Fruit fly (Drosophila melanogaster) whole organism, embryonic: ENCODE measurements around the gene Pino.

Experiments used
- Abd-B ChIP-seq: fragments of 200-800 bp; sonication (Bioruptor generic); optimal IDR thresholded peaks from 2 replicates; lab custom pipeline; 2018; ENCODE audit warnings: missing biosample characterization, mild to moderate bottlenecking, missing genetic modification characterization, moderate library complexity
- Awh ChIP-seq: fragments of 200-800 bp; sonication (Bioruptor generic); IDR thresholded peaks from 2 replicates; pipeline ENCODE4, ENCODE4 v1.3.6; 2022; ENCODE audit warnings: missing biosample characterization, missing genetic modification characterization
- BEAF-32 ChIP-seq: fragments of 200-800 bp; sonication (Bioruptor generic); optimal IDR thresholded peaks from 3 replicates; lab custom pipeline; 2017; ENCODE audit warnings: missing biosample characterization, missing genetic modification characterization, mild to moderate bottlenecking, moderate library complexity, missing genetic modification reagents
- Bdp1 ChIP-seq: fragments of 200-800 bp; sonication (Bioruptor generic); optimal IDR thresholded peaks from 3 replicates; lab custom pipeline; 2016; ENCODE audit warnings: missing biosample characterization, missing genetic modification characterization
- CG10431 ChIP-seq: fragments of 200-800 bp; sonication (Bioruptor generic); optimal IDR thresholded peaks from 3 replicates; lab custom pipeline; 2018; ENCODE audit warnings: missing biosample characterization, mild to moderate bottlenecking, missing genetic modification characterization
- CG12236 ChIP-seq: fragments of 200-800 bp; sonication (Bioruptor generic); optimal IDR thresholded peaks from 2 replicates; lab custom pipeline; 2016; ENCODE audit warnings: missing biosample characterization, missing genetic modification characterization
- CG1233 ChIP-seq: fragments of 200-800 bp; sonication (Bioruptor generic); optimal IDR thresholded peaks from 4 replicates; lab custom pipeline; 2018; ENCODE audit warnings: missing biosample characterization, mild to moderate bottlenecking, missing genetic modification characterization
- CG15514 ChIP-seq: fragments of 200-800 bp; sonication (Bioruptor generic); optimal IDR thresholded peaks from 3 replicates; lab custom pipeline; 2017; ENCODE audit warnings: missing biosample characterization, missing genetic modification characterization, mild to moderate bottlenecking, moderate library complexity, missing genetic modification reagents
- CG16779 ChIP-seq: fragments of 200-800 bp; sonication (Bioruptor generic); IDR thresholded peaks from 2 replicates; pipeline ENCODE4 v1.3.6; 2022; ENCODE audit warnings: missing biosample characterization, missing genetic modification characterization
- CG17186 ChIP-seq: fragments of 200-800 bp; sonication (Bioruptor generic); optimal IDR thresholded peaks from 3 replicates; lab custom pipeline; 2017; ENCODE audit warnings: missing biosample characterization, missing genetic modification reagents, missing genetic modification characterization
- CG17361 ChIP-seq: fragments of 200-800 bp; sonication (Bioruptor generic); IDR thresholded peaks from 3 replicates; pipeline ENCODE4 v1.3.6; 2022; ENCODE audit warnings: missing biosample characterization, missing genetic modification characterization
- CG18262 ChIP-seq: fragments of 200-800 bp; optimal IDR thresholded peaks from 3 replicates; lab custom pipeline; 2019; ENCODE audit warnings: missing biosample characterization, mild to moderate bottlenecking, missing genetic modification characterization, moderate library complexity
- CG2129 ChIP-seq: fragments of 200-800 bp; sonication (Bioruptor generic); IDR thresholded peaks from 2 replicates; pipeline ENCODE4 v1.3.6; 2022; ENCODE audit warnings: missing biosample characterization, missing genetic modification characterization; ENCODE audit not compliant: partially characterized antibody
- CG2202 ChIP-seq: fragments of 200-800 bp; sonication (Bioruptor generic); optimal IDR thresholded peaks from 2 replicates; lab custom pipeline; 2018; ENCODE audit warnings: missing biosample characterization, mild to moderate bottlenecking, missing genetic modification characterization
- CG31441 ChIP-seq: fragments of 200-800 bp; sonication (Bioruptor generic); IDR thresholded peaks from 2 replicates; pipeline ENCODE4 v1.3.6; 2022; ENCODE audit warnings: missing biosample characterization, missing genetic modification characterization
- CG34422 ChIP-seq: fragments of 200-800 bp; sonication (Bioruptor generic); IDR thresholded peaks from 3 replicates; pipeline ENCODE4 v1.3.6; 2022; ENCODE audit warnings: missing biosample characterization, missing genetic modification characterization
- CG8359 ChIP-seq: fragments of 200-800 bp; sonication (Bioruptor generic); optimal IDR thresholded peaks from 2 replicates; lab custom pipeline; 2017; ENCODE audit warnings: missing biosample characterization, mild to moderate bottlenecking, missing genetic modification characterization, borderline replicate concordance
- CG9437 ChIP-seq: fragments of 200-800 bp; sonication (Bioruptor generic); optimal IDR thresholded peaks from 2 replicates; lab custom pipeline; 2018; ENCODE audit warnings: missing biosample characterization, mild to moderate bottlenecking, missing genetic modification characterization
- Dad ChIP-seq: fragments of 200-800 bp; sonication (Bioruptor generic); optimal IDR thresholded peaks from 3 replicates; lab custom pipeline; 2016; ENCODE audit warnings: missing biosample characterization, missing genetic modification characterization
- Dfd ChIP-seq, 2 experiments: fragments of >200 bp; optimal IDR thresholded peaks; 2 replicates each; lab custom pipeline; 2017; ENCODE audit warnings: missing biosample characterization in 2 of 2, missing genetic modification characterization in 2 of 2
- Dp ChIP-seq: fragments of 200-800 bp; sonication (Bioruptor generic); optimal IDR thresholded peaks from 2 replicates; lab custom pipeline; 2018; ENCODE audit warnings: missing biosample characterization, mild to moderate bottlenecking, missing genetic modification characterization, moderate library complexity
- E2f2 ChIP-seq: fragments of 200-800 bp; sonication (Bioruptor generic); IDR thresholded peaks from 2 replicates; pipeline ENCODE4 v1.3.6; 2022; ENCODE audit warnings: missing biosample characterization, missing genetic modification characterization
- Ets97D ChIP-seq: fragments of 200-800 bp; sonication (Bioruptor generic); optimal IDR thresholded peaks from 3 replicates; lab custom pipeline; 2016; ENCODE audit warnings: missing biosample characterization, missing genetic modification characterization
- H15 ChIP-seq: fragments of 200-800 bp; sonication (Bioruptor generic); IDR thresholded peaks from 3 replicates; pipeline ENCODE4 v1.3.6; 2022; ENCODE audit warnings: missing biosample characterization, missing genetic modification characterization
- MBD-R2 ChIP-seq: fragments of 200-800 bp; sonication (Bioruptor generic); IDR thresholded peaks from 2 replicates; pipeline ENCODE4 v1.3.6; 2022; ENCODE audit warnings: missing biosample characterization, missing genetic modification characterization
- MESR4 ChIP-seq: fragments of 200-800 bp; sonication (Bioruptor generic); optimal IDR thresholded peaks from 2 replicates; lab custom pipeline; 2018; ENCODE audit warnings: missing biosample characterization, mild to moderate bottlenecking, missing genetic modification characterization, moderate library complexity
- Myb ChIP-seq: fragments of 200-800 bp; sonication (Bioruptor generic); optimal IDR thresholded peaks from 2 replicates; lab custom pipeline; 2016; ENCODE audit warnings: missing biosample characterization, missing genetic modification characterization
- Spps ChIP-seq: fragments of 200-800 bp; sonication (Bioruptor generic); optimal IDR thresholded peaks from 2 replicates; lab custom pipeline; 2018; ENCODE audit warnings: missing biosample characterization, mild to moderate bottlenecking, missing genetic modification characterization
- Ssrp ChIP-seq: fragments of 200-800 bp; sonication (Bioruptor generic); optimal IDR thresholded peaks from 2 replicates; lab custom pipeline; 2018; ENCODE audit warnings: missing biosample characterization, mild to moderate bottlenecking, missing genetic modification characterization, moderate library complexity
- Tbp ChIP-seq: fragments of >200 bp; optimal IDR thresholded peaks from 2 replicates; lab custom pipeline; 2018; ENCODE audit warnings: missing biosample characterization, missing genetic modification characterization
- az2 ChIP-seq: fragments of 200-800 bp; sonication (Bioruptor generic); optimal IDR thresholded peaks from 3 replicates; lab custom pipeline; 2016; ENCODE audit warnings: missing biosample characterization, missing genetic modification characterization
- cad ChIP-seq: fragments of >200 bp; optimal IDR thresholded peaks from 2 replicates; lab custom pipeline; 2017; ENCODE audit warnings: missing biosample characterization, missing genetic modification characterization
- cato ChIP-seq: fragments of 200-800 bp; sonication (Bioruptor generic); optimal IDR thresholded peaks from 2 replicates; lab custom pipeline; 2016; ENCODE audit warnings: missing biosample characterization, missing genetic modification characterization, borderline replicate concordance
- dan ChIP-seq: fragments of 200-800 bp; sonication (Bioruptor generic); IDR thresholded peaks from 2 replicates; pipeline ENCODE4 v1.3.6; 2022; ENCODE audit warnings: missing biosample characterization, missing genetic modification characterization
- disco-r ChIP-seq: fragments of 200-800 bp; sonication (Bioruptor generic); optimal IDR thresholded peaks from 2 replicates; lab custom pipeline; 2016; ENCODE audit warnings: missing biosample characterization, missing genetic modification characterization
- ewg ChIP-seq: fragments of 200-800 bp; sonication (Bioruptor generic); optimal IDR thresholded peaks from 3 replicates; lab custom pipeline; 2017; ENCODE audit warnings: mild to moderate bottlenecking, missing biosample characterization, missing genetic modification reagents, missing genetic modification characterization
- fd102C ChIP-seq: fragments of 200-800 bp; sonication (Bioruptor generic); optimal IDR thresholded peaks from 2 replicates; lab custom pipeline; 2018; ENCODE audit warnings: missing biosample characterization, mild to moderate bottlenecking, missing genetic modification characterization, moderate library complexity
- hkb ChIP-seq, 2 experiments: fragments of 200-800 bp in 1 of 2; fragments of >200 bp in 1 of 2; sonication (Bioruptor generic) in 1 of 2; IDR thresholded peaks in 1 of 2; optimal IDR thresholded peaks in 1 of 2; 2 replicates each; pipeline versions ENCODE4 v1.3.6 to Lab custom; 2017 to 2022; ENCODE audit warnings: missing biosample characterization in 1 of 2, missing genetic modification characterization in 1 of 2
- kay ChIP-seq: fragments of 200-800 bp; sonication (Bioruptor generic); optimal IDR thresholded peaks from 2 replicates; lab custom pipeline; 2016; ENCODE audit warnings: missing biosample characterization, missing genetic modification characterization
- knrl ChIP-seq: fragments of 200-800 bp; sonication (Bioruptor generic); IDR thresholded peaks from 3 replicates; pipeline ENCODE4 v1.3.6; 2022; ENCODE audit warnings: missing biosample characterization, missing genetic modification characterization; ENCODE audit not compliant: partially characterized antibody
- nerfin-1 ChIP-seq: fragments of 200-800 bp; sonication (Bioruptor generic); optimal IDR thresholded peaks from 3 replicates; lab custom pipeline; 2019; ENCODE audit warnings: missing biosample characterization, mild to moderate bottlenecking, missing genetic modification characterization, moderate library complexity
- otp ChIP-seq: fragments of 200-800 bp; sonication (Bioruptor generic); IDR thresholded peaks from 3 replicates; pipeline ENCODE4, ENCODE4 v1.3.6; 2022; ENCODE audit warnings: missing biosample characterization, missing genetic modification characterization
- pros ChIP-seq: fragments of 200-800 bp; sonication (Bioruptor generic); optimal IDR thresholded peaks from 3 replicates; lab custom pipeline; 2019; ENCODE audit warnings: missing biosample characterization, mild to moderate bottlenecking, missing genetic modification characterization, moderate library complexity
- psq ChIP-seq: fragments of 200-800 bp; sonication (Bioruptor generic); optimal IDR thresholded peaks from 2 replicates; lab custom pipeline; 2017; ENCODE audit warnings: missing biosample characterization, missing genetic modification characterization
- slp2 ChIP-seq: fragments of 200-800 bp; sonication (Bioruptor generic); optimal IDR thresholded peaks from 2 replicates; lab custom pipeline; 2016; ENCODE audit warnings: missing biosample characterization, missing genetic modification characterization
- sqz ChIP-seq: fragments of 200-800 bp; sonication (Bioruptor generic); optimal IDR thresholded peaks from 3 replicates; lab custom pipeline; 2018; ENCODE audit warnings: missing biosample characterization, mild to moderate bottlenecking, missing genetic modification characterization
- sug ChIP-seq: fragments of 200-800 bp; optimal IDR thresholded peaks from 2 replicates; lab custom pipeline; 2019; ENCODE audit warnings: missing biosample characterization, mild to moderate bottlenecking, missing genetic modification characterization, moderate library complexity
- tx ChIP-seq: fragments of 200-800 bp; sonication (Bioruptor generic); optimal IDR thresholded peaks from 2 replicates; lab custom pipeline; 2016; ENCODE audit warnings: missing biosample characterization, missing genetic modification characterization
- wor ChIP-seq: fragments of 200-800 bp; sonication (Bioruptor generic); IDR thresholded peaks from 2 replicates; pipeline ENCODE4 v1.3.6; 2022; ENCODE audit warnings: missing biosample characterization, missing genetic modification characterization
- zf30C ChIP-seq: fragments of 200-800 bp; sonication (Bioruptor generic); optimal IDR thresholded peaks from 3 replicates; lab custom pipeline; 2018; ENCODE audit warnings: missing biosample characterization, mild to moderate bottlenecking, missing genetic modification characterization

Pino gene

DNA sequence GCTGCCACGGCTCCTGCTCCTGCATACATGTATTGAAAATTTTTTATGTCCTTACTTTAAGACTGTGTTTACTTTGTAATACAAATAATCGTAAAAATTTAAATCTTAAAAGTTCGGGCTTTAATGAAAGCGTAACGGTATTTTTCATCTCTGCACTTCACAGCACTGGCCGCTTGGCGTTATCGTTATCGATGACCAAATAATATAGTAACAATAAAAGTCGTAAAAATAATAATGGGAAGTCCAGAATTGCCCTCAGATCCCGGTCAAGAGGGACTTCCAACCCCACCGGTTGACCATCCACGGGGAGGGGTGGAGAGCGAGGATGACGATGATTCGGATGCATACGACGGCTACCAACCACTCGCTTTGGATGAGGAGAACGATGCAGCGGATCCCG, 37.6 kb upstream of the Pino start, which contains the start of gene CG14341 (continued):
- TF ChIP-seq CG16779 (GFP tag; lab: Robert Waterston, UW) (no peak), CG2129 (no peak), Awh (GFP tag; lab: Robert Waterston, UW) (no peak), wor (GFP tag; lab: Robert Waterston, UW) (no peak), Tbp (GFP tag; lab: Kevin White, UChicago) (no peak), CG18262 (no peak), CG17186 (GFP tag; lab: Kevin White, UChicago) (no peak), cato (GFP tag; lab: Kevin White, UChicago) (no peak), BEAF-32 (GFP tag; lab: Kevin White, UChicago) (peak; percentile 35), CG34422 (GFP tag; lab: Robert Waterston, UW) (no peak), nerfin-1 (tag; lab: Kevin White, UChicago) (no peak), otp (GFP tag; lab: Robert Waterston, UW) (no peak), CG17361 (GFP tag; lab: Robert Waterston, UW) (no peak), Dp (GFP tag; lab: Kevin White, UChicago) (peak; percentile 45), MESR4 (GFP tag; lab: Kevin White, UChicago) (peak; percentile 31), MBD-R2 (GFP tag; lab: Robert Waterston, UW) (peak; percentile 74), pros (no peak)

- TF ChIP-seq CG12236: no peak
- no peak for TF ChIP-seq CG9437 (GFP tag; lab: Kevin White, UChicago)
- no peak for TF ChIP-seq sqz (GFP tag; lab: Kevin White, UChicago)
- no peak for TF ChIP-seq zf30C
- TF ChIP-seq Dad (GFP tag; lab: Kevin White, UChicago): no peak
- no peak for TF ChIP-seq Dfd (GFP tag; optimal IDR thresholded peaks at IDR 0.05; lab: Kevin White, UChicago)
- TF ChIP-seq cad: no peak
- no peak for TF ChIP-seq CG8359 (GFP tag; lab: Kevin White, UChicago)
- TF ChIP-seq Myb (GFP tag; lab: Kevin White, UChicago): peak; percentile 73
- TF ChIP-seq slp2 (GFP tag; lab: Kevin White, UChicago): no peak
- no peak for TF ChIP-seq sug
- TF ChIP-seq CG2202: no peak
- TF ChIP-seq Ssrp (tag; lab: Kevin White, UChicago): no peak
- no peak for TF ChIP-seq dan (GFP tag; lab: Robert Waterston, UW)
- TF ChIP-seq kay (GFP tag; lab: Kevin White, UChicago): no peak
- TF ChIP-seq Abd-B (GFP tag; lab: Kevin White, UChicago): no peak
- no peak for TF ChIP-seq Spps
- peak; percentile 68 for TF ChIP-seq CG15514 (GFP tag; lab: Kevin White, UChicago)
- no peak for TF ChIP-seq CG10431 (GFP tag; lab: Kevin White, UChicago)
- TF ChIP-seq H15 (GFP tag; lab: Robert Waterston, UW): no peak
- no peak for TF ChIP-seq psq (GFP tag; lab: Kevin White, UChicago)
- TF ChIP-seq Bdp1 (GFP tag; lab: Kevin White, UChicago): no peak
- TF ChIP-seq Dp (GFP tag; lab: Kevin White, UChicago): peak; percentile 92
- no peak for TF ChIP-seq fd102C (GFP tag; lab: Kevin White, UChicago)
- TF ChIP-seq hkb (optimal IDR thresholded peaks at IDR 0.05; lab: Kevin White, UChicago): no peak
- TF ChIP-seq hkb (GFP tag; IDR thresholded peaks at IDR 0.05; lab: Robert Waterston, UW): no peak
- TF ChIP-seq ewg (GFP tag; lab: Kevin White, UChicago): no peak
- no peak for TF ChIP-seq az2 (GFP tag; lab: Kevin White, UChicago)
- TF ChIP-seq E2f2: peak; percentile 93
- no peak for TF ChIP-seq tx (GFP tag; lab: Kevin White, UChicago)
- peak; percentile 17 for TF ChIP-seq Ets97D (GFP tag; lab: Kevin White, UChicago)
- TF ChIP-seq CG1233 (GFP tag; lab: Kevin White, UChicago): no peak
- TF ChIP-seq knrl (GFP tag; lab: Robert Waterston, UW): no peak
- no peak for TF ChIP-seq CG31441 (GFP tag; lab: Robert Waterston, UW)
- TF ChIP-seq CG18262: no peak
- TF ChIP-seq disco-r (GFP tag; lab: Kevin White, UChicago): no peak
These were observed 35.5 kb upstream of the Pino start, which contains the start of gene IntS14 for dm6 chr2L:1164294-1164693. IntS14 (plus strand) TSS chr2L:1164443.
